Worm (Caenorhabditis elegans) whole organism, L4/young adult: ENCODE results near the gene sulp-2.

Experiments
- W03F9.2 ChIP-seq: fragments of 150-350 bp; optimal IDR thresholded peaks from 2 replicates; lab custom pipeline; 2014; ENCODE audit warnings: missing biosample characterization, missing genetic modification characterization
- him-1 ChIP-seq: sonication (generic microtip); optimal IDR thresholded peaks from 2 replicates; lab custom pipeline; 2016; ENCODE audit warnings: missing genotype, missing genetic modification reagents, missing genetic modification characterization, missing compliant biosample characterization

DNA sequence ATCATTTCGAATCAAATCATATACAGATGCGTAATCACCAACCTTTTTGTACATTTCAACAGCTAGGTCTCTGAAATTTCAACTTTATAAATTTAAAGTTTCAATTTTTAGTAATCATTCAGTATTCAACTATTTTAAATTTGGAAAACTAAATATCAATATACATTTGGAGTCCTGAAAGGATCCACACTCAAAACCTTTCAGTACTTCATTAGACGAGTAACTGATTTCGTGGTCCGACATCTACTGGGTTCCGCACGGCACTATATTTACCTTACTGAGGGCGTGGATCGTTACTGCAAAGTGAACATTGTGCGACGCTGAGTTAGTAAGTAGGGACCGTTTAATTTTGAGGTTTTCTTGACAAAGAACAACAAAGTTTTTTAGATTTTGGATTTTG is 51.3 kb downstream of the sulp-2 start:
- no peak for TF ChIP-seq W03F9.2 (tag; lab: Kevin White, UChicago)
- TF ChIP-seq him-1 (tag; lab: Kevin White, UChicago) = no peak
